ENCODE assay signal across 5 worm cellular contexts in the genomic region with DNA sequence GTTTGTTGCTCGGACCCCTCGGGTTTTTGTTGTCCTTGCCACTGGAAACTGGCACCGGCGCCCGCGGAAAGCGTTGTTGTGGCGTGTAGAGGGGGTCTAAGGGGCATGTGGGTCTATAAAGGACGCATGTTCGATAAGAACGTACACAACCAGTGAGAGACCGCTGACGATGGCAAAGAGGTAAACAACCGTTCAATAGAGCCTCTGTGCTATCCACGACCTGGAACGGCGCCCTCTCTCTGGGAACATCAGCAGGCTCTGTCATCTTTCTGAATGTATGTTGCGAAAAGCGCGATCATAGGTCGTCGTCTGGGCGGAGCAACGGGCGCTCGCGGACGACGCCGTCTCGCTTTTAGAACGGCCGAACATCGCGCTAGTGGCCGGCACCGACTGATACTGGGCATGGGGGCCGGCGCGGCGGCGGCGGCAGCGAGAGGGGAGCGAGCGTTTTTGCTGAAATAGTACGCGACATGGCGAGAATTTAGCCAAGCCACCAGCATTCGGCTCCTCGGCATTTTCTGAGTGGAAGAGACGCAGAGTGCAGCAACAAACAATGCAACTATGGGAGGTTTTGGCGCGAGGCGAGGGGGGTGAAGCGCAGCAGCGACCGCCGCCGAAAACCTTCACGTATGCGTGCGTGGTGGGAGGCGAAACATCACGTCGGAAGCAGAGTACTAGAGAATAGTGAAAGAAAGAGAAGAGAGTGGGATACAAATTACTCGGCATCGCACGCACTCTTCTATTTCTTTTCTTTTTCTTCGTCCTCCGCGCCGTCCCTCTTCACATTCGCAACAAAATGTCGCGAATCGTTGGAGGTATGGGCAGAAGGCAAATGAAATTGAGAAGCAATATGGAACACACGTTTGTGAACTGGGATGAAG.
A peak's percentile ranks its signal among the peaks of the same experiment; 100 is the strongest.
TF ChIP-seq lines count a peak whose summit lies in the region.

No protein-coding gene starts in this region.

TF ChIP-seq in whole organism, L1 larva, 84 proteins besides CTCF, POLR2A, EP300 and RAD21 (continues in another document):
- TF ChIP-seq alr-1 (tag; optimal IDR thresholded peaks at IDR 0.05; lab: Kevin White, UChicago; ENCODE audit: borderline replicate concordance) (no peak), rnt-1 (tag; optimal IDR thresholded peaks at IDR 0.05; lab: Kevin White, UChicago) (peak; percentile 72), aly-2 (tag; optimal IDR thresholded peaks at IDR 0.05; lab: Kevin White, UChicago) (no peak), nhr-11 (tag; optimal IDR thresholded peaks at IDR 0.05; lab: Kevin White, UChicago) (no peak), nhr-19 (GFP tag; conservative IDR thresholded peaks at IDR 0.05; lab: Robert Waterston, UW) (peak; percentile 71), tlp-1 (tag; optimal IDR thresholded peaks at IDR 0.05; lab: Kevin White, UChicago) (no peak), ztf-11 (tag; optimal IDR thresholded peaks at IDR 0.05; lab: Kevin White, UChicago) (peak in 1 of 2 experiments; percentile 41), nhr-90 (tag; optimal IDR thresholded peaks at IDR 0.05; lab: Kevin White, UChicago; ENCODE audit: poor library complexity) (peak; percentile 54), snu-23 (GFP tag; optimal IDR thresholded peaks at IDR 0.05; lab: Kevin White, UChicago) (peak; percentile 86), blmp-1 (tag; optimal IDR thresholded peaks at IDR 0.05; lab: Kevin White, UChicago) (peak; percentile 94), isw-1 (GFP tag; IDR thresholded peaks at IDR 0.05; lab: Robert Waterston, UW) (peak; percentile 54), lin-15B (tag; optimal IDR thresholded peaks at IDR 0.05; lab: Kevin White, UChicago) (no peak), ces-1 (GFP tag; optimal IDR thresholded peaks at IDR 0.05; lab: Kevin White, UChicago) (no peak), efl-1 (optimal IDR thresholded peaks at IDR 0.05; lab: Kevin White, UChicago) (peak; percentile 36 to 59), efl-1 (GFP tag; optimal IDR thresholded peaks at IDR 0.05 in 1 of 2; lab: Kevin White, UChicago) (peak in 1 of 2 experiments; percentile 81)

TF ChIP-seq in whole organism, L3 larva, 47 proteins besides CTCF, POLR2A, EP300 and RAD21 (continues in another document):
- TF ChIP-seq unc-62 (GFP tag; optimal IDR thresholded peaks at IDR 0.05; lab: Kevin White, UChicago) (peak; percentile 44), zag-1 (tag; optimal IDR thresholded peaks at IDR 0.05; lab: Kevin White, UChicago) (no peak), skn-1 (tag; optimal IDR thresholded peaks at IDR 0.05; lab: Kevin White, UChicago) (peak; percentile 77), ama-1 (optimal IDR thresholded peaks at IDR 0.05; lab: Kevin White, UChicago) (no peak), nhr-11 (tag; optimal IDR thresholded peaks at IDR 0.05; lab: Kevin White, UChicago) (peak; percentile 22), jun-1 (tag; optimal IDR thresholded peaks at IDR 0.05; lab: Kevin White, UChicago) (peak; percentile 76), nfya-1 (tag; optimal IDR thresholded peaks at IDR 0.05; lab: Kevin White, UChicago; ENCODE audit: insufficient read depth) (peak; percentile 88), ceh-82 (tag; optimal IDR thresholded peaks at IDR 0.05; lab: Kevin White, UChicago) (peak; percentile 12), snpc-4 (tag; optimal IDR thresholded peaks at IDR 0.05; lab: Kevin White, UChicago) (peak; percentile 72), nhr-12 (tag; optimal IDR thresholded peaks at IDR 0.05; lab: Kevin White, UChicago) (no peak), lsy-12 (tag; optimal IDR thresholded peaks at IDR 0.05; lab: Kevin White, UChicago) (peak; percentile 89), ceh-16 (tag; optimal IDR thresholded peaks at IDR 0.05; lab: Kevin White, UChicago) (no peak), eor-1 (tag; optimal IDR thresholded peaks at IDR 0.05; lab: Kevin White, UChicago) (no peak), hmg-11 (tag; optimal IDR thresholded peaks at IDR 0.05; lab: Kevin White, UChicago) (peak; percentile 67), pha-4 (tag; optimal IDR thresholded peaks at IDR 0.05; lab: Kevin White, UChicago) (peak; percentile 67), elt-2 (tag; optimal IDR thresholded peaks at IDR 0.05; lab: Kevin White, UChicago) (peak; percentile 81), tbx-2 (tag; optimal IDR thresholded peaks at IDR 0.05; lab: Kevin White, UChicago) (peak; percentile 88)

TF ChIP-seq in whole organism, early embryonic, 17 proteins besides CTCF, POLR2A, EP300 and RAD21:
- no peak for TF ChIP-seq sea-1 (GFP tag; conservative IDR thresholded peaks at IDR 0.05; lab: Robert Waterston, UW)
- TF ChIP-seq F13C5.2 (tag; optimal IDR thresholded peaks at IDR 0.05; lab: Kevin White, UChicago) = peak; percentile 48
- TF ChIP-seq tbx-11 (GFP tag; IDR thresholded peaks at IDR 0.05; lab: Robert Waterston, UW) = no peak
- TF ChIP-seq aly-1 (tag; optimal IDR thresholded peaks at IDR 0.05; lab: Kevin White, UChicago) = peak; percentile 49
- TF ChIP-seq ceh-36 (tag; optimal IDR thresholded peaks at IDR 0.05; lab: Kevin White, UChicago) = no peak
- TF ChIP-seq hmg-4 (GFP tag; optimal IDR thresholded peaks at IDR 0.05; lab: Kevin White, UChicago) = no peak
- TF ChIP-seq tra-4 (tag; optimal IDR thresholded peaks at IDR 0.05; lab: Kevin White, UChicago) = no peak
- no peak for TF ChIP-seq scrt-1 (GFP tag; IDR thresholded peaks at IDR 0.05; lab: Robert Waterston, UW)
- TF ChIP-seq hnd-1 (tag; optimal IDR thresholded peaks at IDR 0.05; lab: Kevin White, UChicago) = no peak
TF ChIP-seq in whole organism, early embryonic: peak in this region for 2.

TF ChIP-seq in whole organism, midembryonic, 9 proteins besides CTCF, POLR2A, EP300 and RAD21:
- peak; percentile 63; the same call in 1 of the 2 replicates for TF ChIP-seq tab-1 (GFP tag; IDR thresholded peaks at IDR 0.05; lab: Robert Waterston, UW)
- TF ChIP-seq klf-2 (GFP tag; conservative IDR thresholded peaks at IDR 0.05; lab: Robert Waterston, UW) = no peak
- no peak for TF ChIP-seq ztf-29 (GFP tag; IDR thresholded peaks at IDR 0.05; lab: Robert Waterston, UW)
- no peak for TF ChIP-seq ref-1 (GFP tag; conservative IDR thresholded peaks at IDR 0.05; lab: Robert Waterston, UW)
- TF ChIP-seq T22C8.4 (GFP tag; IDR thresholded peaks at IDR 0.05; lab: Robert Waterston, UW) = no peak
- no peak for TF ChIP-seq flt-1 (GFP tag; IDR thresholded peaks at IDR 0.05; lab: Robert Waterston, UW)
- no peak for TF ChIP-seq ztf-23 (GFP tag; IDR thresholded peaks at IDR 0.05; lab: Robert Waterston, UW)
- TF ChIP-seq med-1 (GFP tag; optimal IDR thresholded peaks at IDR 0.05; lab: Kevin White, UChicago; ENCODE audit: insufficient read depth) = no peak
- peak; percentile 69 for TF ChIP-seq cog-1 (tag; optimal IDR thresholded peaks at IDR 0.05; lab: Kevin White, UChicago)

TF ChIP-seq in whole organism, young adult, 124 proteins besides CTCF, POLR2A, EP300 and RAD21 (continues in another document):
- TF ChIP-seq F10E7.11 (tag; optimal IDR thresholded peaks at IDR 0.05; lab: Kevin White, UChicago) (no peak), F49E8.2 (tag; optimal IDR thresholded peaks at IDR 0.05; lab: Kevin White, UChicago; ENCODE audit: insufficient read depth) (no peak), T26A5.8 (tag; optimal IDR thresholded peaks at IDR 0.05; lab: Kevin White, UChicago) (no peak), nhr-80 (tag; optimal IDR thresholded peaks at IDR 0.05; lab: Kevin White, UChicago) (peak; percentile 97), tbp1 (GFP tag; optimal IDR thresholded peaks at IDR 0.05; lab: Kevin White, UChicago) (peak; percentile 24), rpc-1 (optimal IDR thresholded peaks at IDR 0.05; lab: Kevin White, UChicago) (no peak), rpc-1 (tag; optimal IDR thresholded peaks at IDR 0.05; lab: Kevin White, UChicago) (no peak), snpc-1.1 (tag; optimal IDR thresholded peaks at IDR 0.05; lab: Kevin White, UChicago; ENCODE audit: insufficient read depth) (no peak), dox-1 (GFP tag; IDR thresholded peaks at IDR 0.05; lab: Robert Waterston, UW) (peak; percentile 56; the same call in 1 of the 2 replicates), akir-1 (GFP tag; optimal IDR thresholded peaks at IDR 0.05; lab: Kevin White, UChicago) (no peak), madf-10 (tag; optimal IDR thresholded peaks at IDR 0.05; lab: Kevin White, UChicago) (peak; percentile 98), him-1 (tag; optimal IDR thresholded peaks at IDR 0.05; lab: Kevin White, UChicago) (no peak), repo-1 (tag; optimal IDR thresholded peaks at IDR 0.05; lab: Kevin White, UChicago) (peak; percentile 10), nfya-1 (tag; optimal IDR thresholded peaks at IDR 0.05; lab: Kevin White, UChicago; ENCODE audit: borderline replicate concordance, insufficient read depth) (no peak), ztf-25 (GFP tag; IDR thresholded peaks at IDR 0.05; lab: Robert Waterston, UW) (no peak), F33H1.4 (GFP tag; IDR thresholded peaks at IDR 0.05; lab: Robert Waterston, UW) (no peak), ama-1 (optimal IDR thresholded peaks at IDR 0.05; lab: Kevin White, UChicago) (no peak), ama-1 (GFP tag; optimal IDR thresholded peaks at IDR 0.05; lab: Kevin White, UChicago) (no peak), F57A8.1 (GFP tag; optimal IDR thresholded peaks at IDR 0.05; lab: Kevin White, UChicago) (no peak), snpc-3.4 (tag; optimal IDR thresholded peaks at IDR 0.05; lab: Kevin White, UChicago) (no peak), lir-1 (GFP tag; conservative IDR thresholded peaks at IDR 0.05; lab: Robert Waterston, UW) (0 out of 2 replicates have a peak, but pooled peaks have one; percentile 13), nfyb-1 (GFP tag; IDR thresholded peaks at IDR 0.05; lab: Robert Waterston, UW) (peak; percentile 75; the same call in 1 of the 2 replicates), hrde-1 (tag; optimal IDR thresholded peaks at IDR 0.05; lab: Kevin White, UChicago; ENCODE audit: borderline replicate concordance) (no peak), mxl-1 (tag; optimal IDR thresholded peaks at IDR 0.05; lab: Kevin White, UChicago) (no peak), ztf-6 (GFP tag; IDR thresholded peaks at IDR 0.05; lab: Robert Waterston, UW) (no peak), Y79H2A.3 (GFP tag; conservative IDR thresholded peaks at IDR 0.05; lab: Robert Waterston, UW) (no peak), xnd-1 (tag; optimal IDR thresholded peaks at IDR 0.05; lab: Kevin White, UChicago) (no peak), snpc-1.3 (tag; optimal IDR thresholded peaks at IDR 0.05; lab: Kevin White, UChicago; ENCODE audit: insufficient read depth) (no peak), lin-35 (GFP tag; optimal IDR thresholded peaks at IDR 0.05; lab: Kevin White, UChicago) (peak in 1 of 3 experiments; percentile 42), tbx-9 (tag; optimal IDR thresholded peaks at IDR 0.05; lab: Kevin White, UChicago; ENCODE audit: borderline replicate concordance) (no peak), D2030.7 (GFP tag; IDR thresholded peaks at IDR 0.05; lab: Robert Waterston, UW) (no peak), rcor-1 (GFP tag; IDR thresholded peaks at IDR 0.05; lab: Robert Waterston, UW) (peak; percentile 27; the same call in 1 of the 2 replicates), rec-8 (tag; optimal IDR thresholded peaks at IDR 0.05; lab: Kevin White, UChicago) (no peak), let-526 (GFP tag; IDR thresholded peaks at IDR 0.05; lab: Robert Waterston, UW) (0 out of 2 replicates have a peak, but pooled peaks have one; percentile 4)
